Worm (Caenorhabditis elegans) whole organism, young adult: ENCODE measurements around the gene T05H10.4.

Source experiments
- B0261.1 ChIP-seq: sonication (generic microtip); optimal IDR thresholded peaks from 2 replicates; lab custom pipeline; 2016; ENCODE audit warnings: mild to moderate bottlenecking, missing genetic modification characterization, moderate library complexity, missing compliant biosample characterization
- B0336.3 ChIP-seq: fragments of 200-800 bp; sonication (Bioruptor generic); IDR thresholded peaks from 2 replicates; pipeline ENCODE4 v1.3.6; 2022; ENCODE audit warnings: missing genetic modification characterization, missing compliant biosample characterization
- D2030.7 ChIP-seq: fragments of 200-800 bp; sonication (Bioruptor generic); IDR thresholded peaks from 2 replicates; pipeline ENCODE4 v1.3.6; 2022; ENCODE audit warnings: missing genetic modification reagents, missing genetic modification characterization, missing compliant biosample characterization
- F33H1.4 ChIP-seq: fragments of 200-800 bp; sonication (Bioruptor generic); IDR thresholded peaks from 2 replicates; pipeline ENCODE4 v1.3.6; 2022; ENCODE audit warnings: missing genetic modification reagents, missing genetic modification characterization, missing compliant biosample characterization
- F37B4.10 ChIP-seq: fragments of 200-800 bp; sonication (Bioruptor generic); IDR thresholded peaks from 2 replicates; pipeline ENCODE4 v1.3.6; 2022; ENCODE audit warnings: missing genetic modification characterization, missing compliant biosample characterization
- F39B2.1 ChIP-seq: fragments of 200-800 bp; sonication (Bioruptor generic); IDR thresholded peaks from 2 replicates; pipeline ENCODE4 v1.3.6; 2022; ENCODE audit warnings: missing genetic modification reagents, missing genetic modification characterization, missing compliant biosample characterization
- F49E8.2 ChIP-seq: sonication (generic microtip); optimal IDR thresholded peaks from 3 replicates; lab custom pipeline; 2017; ENCODE audit warnings: missing genetic modification characterization, mild to moderate bottlenecking, missing compliant biosample characterization, antibody characterized with exemption, moderate library complexity; ENCODE audit not compliant: insufficient read depth
- K12H6.12 ChIP-seq: fragments of 200-800 bp; sonication (Bioruptor generic); optimal IDR thresholded peaks from 2 replicates; lab custom pipeline; 2018; ENCODE audit warnings: mild to moderate bottlenecking, missing genetic modification characterization, missing compliant biosample characterization
- T26A5.8 ChIP-seq: sonication (generic microtip); optimal IDR thresholded peaks from 2 replicates; lab custom pipeline; 2016; ENCODE audit warnings: missing genetic modification characterization, missing compliant biosample characterization
- Y67H2A.10 ChIP-seq: fragments of 200-800 bp; sonication (Bioruptor generic); conservative IDR thresholded peaks from 2 replicates; pipeline ENCODE4 v1.3.6; 2022; ENCODE audit warnings: missing genetic modification reagents, missing genetic modification characterization, missing compliant biosample characterization
- Y79H2A.3 ChIP-seq: fragments of 200-800 bp; sonication (Bioruptor generic); conservative IDR thresholded peaks from 2 replicates; pipeline ENCODE4 v1.3.6; 2022; ENCODE audit warnings: missing genetic modification reagents, missing genetic modification characterization, missing compliant biosample characterization
- ZK185.1 ChIP-seq: sonication (generic microtip); optimal IDR thresholded peaks from 2 replicates; lab custom pipeline; 2016; ENCODE audit warnings: mild to moderate bottlenecking, missing genetic modification characterization, missing compliant biosample characterization; ENCODE audit not compliant: poor library complexity, severe bottlenecking
- akir-1 ChIP-seq: fragments of 200-800 bp; sonication (Bioruptor generic); optimal IDR thresholded peaks from 2 replicates; lab custom pipeline; 2018; ENCODE audit warnings: mild to moderate bottlenecking, missing genetic modification characterization, moderate library complexity, missing compliant biosample characterization
- ama-1 ChIP-seq, 3 experiments: fragments of 150-350 bp in 1 of 3; sonication (generic microtip) in 2 of 3; optimal IDR thresholded peaks; 2 replicates each; lab custom pipeline; 2014 to 2018; ENCODE audit warnings: missing biosample characterization in 2 of 3, missing genetic modification characterization in 2 of 3, missing genetic modification reagents in 2 of 3
- athp-1 ChIP-seq: sonication (generic microtip); optimal IDR thresholded peaks from 2 replicates; lab custom pipeline; 2017; ENCODE audit warnings: mild to moderate bottlenecking, missing genetic modification characterization, missing compliant biosample characterization
- attf-3 ChIP-seq: fragments of 200-800 bp; sonication (Bioruptor generic); conservative IDR thresholded peaks from 2 replicates; pipeline ENCODE4 v1.3.6; 2022; ENCODE audit warnings: missing genetic modification reagents, missing genetic modification characterization, missing compliant biosample characterization
- ccch-3 ChIP-seq: fragments of 200-800 bp; sonication (Bioruptor generic); optimal IDR thresholded peaks from 2 replicates; lab custom pipeline; 2018; ENCODE audit warnings: mild to moderate bottlenecking, missing genetic modification characterization, missing compliant biosample characterization
- ceh-100 ChIP-seq: fragments of 200-800 bp; sonication (Bioruptor generic); IDR thresholded peaks from 2 replicates; pipeline ENCODE4 v1.3.6; 2022; ENCODE audit warnings: missing genetic modification reagents, missing genetic modification characterization, missing compliant biosample characterization
- chd-7 ChIP-seq: sonication (generic microtip); optimal IDR thresholded peaks from 2 replicates; lab custom pipeline; 2016; ENCODE audit warnings: mild to moderate bottlenecking, missing genetic modification characterization, moderate library complexity, missing compliant biosample characterization
- die-1 ChIP-seq: sonication (generic microtip); optimal IDR thresholded peaks from 2 replicates; lab custom pipeline; 2016; ENCODE audit warnings: missing genotype, mild to moderate bottlenecking, missing genetic modification characterization, missing compliant biosample characterization
- efl-1 ChIP-seq: fragments of 150-350 bp; optimal IDR thresholded peaks from 2 replicates; lab custom pipeline; 2014; ENCODE audit warnings: missing biosample characterization, missing genetic modification reagents, missing genetic modification characterization
- ets-4 ChIP-seq: fragments of 200-800 bp; sonication (Bioruptor generic); optimal IDR thresholded peaks from 2 replicates; lab custom pipeline; 2018; ENCODE audit warnings: mild to moderate bottlenecking, missing genetic modification characterization, missing compliant biosample characterization
- him-1 ChIP-seq: sonication (generic microtip); optimal IDR thresholded peaks from 2 replicates; lab custom pipeline; 2016; ENCODE audit warnings: missing genotype, missing genetic modification reagents, missing genetic modification characterization, missing compliant biosample characterization
- hlh-26 ChIP-seq: fragments of 200-800 bp; sonication (Bioruptor generic); conservative IDR thresholded peaks from 2 replicates; pipeline ENCODE4 v1.3.6; 2022; ENCODE audit warnings: missing genetic modification reagents, missing genetic modification characterization, missing compliant biosample characterization
- hmg-20 ChIP-seq: fragments of 200-800 bp; sonication (Bioruptor generic); IDR thresholded peaks from 2 replicates; pipeline ENCODE4 v1.3.6; 2022; ENCODE audit warnings: missing genetic modification reagents, missing genetic modification characterization, missing compliant biosample characterization
- hrde-1 ChIP-seq: sonication (generic microtip); optimal IDR thresholded peaks from 2 replicates; lab custom pipeline; 2016; ENCODE audit warnings: missing genetic modification characterization, mild to moderate bottlenecking, missing compliant biosample characterization, moderate library complexity, missing genotype, missing genetic modification reagents, borderline replicate concordance
- hsf-1 ChIP-seq: fragments of 200-800 bp; sonication (Bioruptor generic); IDR thresholded peaks from 2 replicates; pipeline ENCODE4 v1.3.6; 2022; ENCODE audit warnings: missing genetic modification reagents, missing genetic modification characterization, missing compliant biosample characterization
- lag-1 ChIP-seq: fragments of 200-800 bp; sonication (Bioruptor generic); IDR thresholded peaks from 2 replicates; pipeline ENCODE4 v1.3.6; 2022; ENCODE audit warnings: missing genetic modification reagents, missing genetic modification characterization, missing compliant biosample characterization
- let-526 ChIP-seq: fragments of 200-800 bp; sonication (Bioruptor generic); IDR thresholded peaks from 2 replicates; pipeline ENCODE4 v1.3.6; 2022; ENCODE audit warnings: missing genetic modification reagents, missing genetic modification characterization, missing compliant biosample characterization
- let-607 ChIP-seq, 2 experiments: fragments of 200-800 bp in 1 of 2; sonication (Bioruptor generic) in 1 of 2; sonication (generic microtip) in 1 of 2; optimal IDR thresholded peaks; 2 replicates each; lab custom pipeline; 2016 to 2018; ENCODE audit warnings: mild to moderate bottlenecking in 2 of 2, missing compliant biosample characterization in 2 of 2, missing genetic modification characterization in 2 of 2, moderate library complexity in 2 of 2, missing genotype in 1 of 2
- lin-40 ChIP-seq: sonication (generic microtip); optimal IDR thresholded peaks from 2 replicates; lab custom pipeline; 2016; ENCODE audit warnings: missing genetic modification characterization, mild to moderate bottlenecking, missing compliant biosample characterization, missing genotype, missing genetic modification reagents
- lir-1 ChIP-seq: fragments of 200-800 bp; sonication (Bioruptor generic); conservative IDR thresholded peaks from 2 replicates; pipeline ENCODE4 v1.3.6; 2022; ENCODE audit warnings: missing genetic modification reagents, missing genetic modification characterization, missing compliant biosample characterization
- madf-10 ChIP-seq: sonication (generic microtip); optimal IDR thresholded peaks from 2 replicates; lab custom pipeline; 2016; ENCODE audit warnings: mild to moderate bottlenecking, missing genetic modification characterization, missing compliant biosample characterization
- nhr-120 ChIP-seq: fragments of 200-800 bp; sonication (Bioruptor generic); IDR thresholded peaks from 2 replicates; pipeline ENCODE4 v1.3.6; 2022; ENCODE audit warnings: missing genetic modification characterization, missing compliant biosample characterization
- nhr-179 ChIP-seq: sonication (generic microtip); optimal IDR thresholded peaks from 2 replicates; lab custom pipeline; 2016; ENCODE audit warnings: mild to moderate bottlenecking, missing genetic modification characterization, missing compliant biosample characterization
- rcor-1 ChIP-seq: fragments of 200-800 bp; sonication (Bioruptor generic); IDR thresholded peaks from 2 replicates; pipeline ENCODE4 v1.3.6; 2022; ENCODE audit warnings: missing genetic modification reagents, missing genetic modification characterization, missing compliant biosample characterization
- sdz-38 ChIP-seq: sonication (generic microtip); optimal IDR thresholded peaks from 2 replicates; lab custom pipeline; 2016; ENCODE audit warnings: missing genotype, missing genetic modification characterization, missing compliant biosample characterization
- sea-2 ChIP-seq: fragments of 200-800 bp; sonication (Bioruptor generic); IDR thresholded peaks from 2 replicates; pipeline ENCODE4 v1.3.6; 2022; ENCODE audit warnings: missing genetic modification characterization, missing compliant biosample characterization
- snpc-3.4 ChIP-seq: sonication (generic microtip); optimal IDR thresholded peaks from 2 replicates; lab custom pipeline; 2017; ENCODE audit warnings: missing genetic modification characterization, mild to moderate bottlenecking, missing compliant biosample characterization, antibody characterized with exemption, moderate library complexity, missing genotype, missing genetic modification reagents
- snpc-4 ChIP-seq, 5 experiments: fragments of 150-350 bp in 1 of 5; sonication (generic microtip) in 4 of 5; optimal IDR thresholded peaks; 2 replicates each; lab custom pipeline; 2014 to 2018; ENCODE audit warnings: missing genetic modification characterization in 5 of 5, missing biosample characterization in 3 of 5, antibody characterized with exemption in 2 of 5, mild to moderate bottlenecking in 2 of 5, missing compliant biosample characterization in 2 of 5, missing genotype in 2 of 5, moderate library complexity in 2 of 5, missing genetic modification reagents in 1 of 5
- sptf-2 ChIP-seq: fragments of 200-800 bp; sonication (Bioruptor generic); optimal IDR thresholded peaks from 2 replicates; lab custom pipeline; 2018; ENCODE audit warnings: mild to moderate bottlenecking, missing genetic modification characterization, missing compliant biosample characterization
- tbp1 ChIP-seq: fragments of 200-800 bp; sonication (Bioruptor generic); optimal IDR thresholded peaks from 2 replicates; lab custom pipeline; 2018; ENCODE audit warnings: mild to moderate bottlenecking, missing genetic modification characterization, missing compliant biosample characterization
- unc-62 ChIP-seq: fragments of 150-350 bp; optimal IDR thresholded peaks from 2 replicates; lab custom pipeline; 2014; ENCODE audit warnings: missing biosample characterization, missing genetic modification reagents, missing genetic modification characterization
- xnd-1 ChIP-seq: sonication (generic microtip); optimal IDR thresholded peaks from 2 replicates; lab custom pipeline; 2016; ENCODE audit warnings: missing genotype, missing genetic modification reagents, missing genetic modification characterization, missing compliant biosample characterization
- zfh-2 ChIP-seq: fragments of 200-800 bp; sonication (Bioruptor generic); conservative IDR thresholded peaks from 2 replicates; pipeline ENCODE4 v1.3.6; 2022; ENCODE audit warnings: missing genetic modification reagents, missing genetic modification characterization, missing compliant biosample characterization
- ztf-18 ChIP-seq: sonication (generic microtip); optimal IDR thresholded peaks from 2 replicates; lab custom pipeline; 2016; ENCODE audit warnings: missing genotype, mild to moderate bottlenecking, missing genetic modification characterization, missing compliant biosample characterization

Gene T05H10.4

ce11 chrII:8075324-8075810 is 22.4 kb downstream of the T05H10.4 start, which contains the start of gene K02C4.2 (continued):
- peak; percentile 75 for TF ChIP-seq F49E8.2 (tag; lab: Kevin White, UChicago)
- TF ChIP-seq hmg-20: peak; percentile 67; the same call in 1 of the 2 replicates
- TF ChIP-seq T26A5.8 (tag; lab: Kevin White, UChicago): no peak
- peak; percentile 43 for TF ChIP-seq ceh-100 (GFP tag; lab: Robert Waterston, UW)
- peak; percentile 61 to 72 for TF ChIP-seq let-607 (tag; optimal IDR thresholded peaks at IDR 0.05; lab: Kevin White, UChicago)
- peak; percentile 86 for TF ChIP-seq ZK185.1
- peak; percentile 73 for TF ChIP-seq sptf-2 (GFP tag; lab: Kevin White, UChicago)
- TF ChIP-seq ccch-3 (GFP tag; lab: Kevin White, UChicago): no peak
- no peak for TF ChIP-seq ama-1 (optimal IDR thresholded peaks at IDR 0.05; lab: Kevin White, UChicago)
- TF ChIP-seq ama-1 (GFP tag; optimal IDR thresholded peaks at IDR 0.05; lab: Kevin White, UChicago): peak in 1 of 2 experiments; percentile 81
- peak; percentile 25 for TF ChIP-seq akir-1 (GFP tag; lab: Kevin White, UChicago)
- TF ChIP-seq sdz-38 (tag; lab: Kevin White, UChicago): no peak
- peak; percentile 84 for TF ChIP-seq B0261.1 (tag; lab: Kevin White, UChicago)
- peak; percentile 58; the same call in 1 of the 2 replicates for TF ChIP-seq let-526 (GFP tag; lab: Robert Waterston, UW)
- TF ChIP-seq attf-3 (GFP tag; lab: Robert Waterston, UW): no peak; the same call in 1 of the 2 replicates
- peak; percentile 55 for TF ChIP-seq D2030.7
- peak; percentile 90 for TF ChIP-seq chd-7 (tag; lab: Kevin White, UChicago)
- TF ChIP-seq lir-1 (GFP tag; lab: Robert Waterston, UW): no peak; the same call in 1 of the 2 replicates
- TF ChIP-seq Y67H2A.10: no peak
- 0 out of 2 replicates have a peak, but pooled peaks have one; percentile 55 for TF ChIP-seq lag-1
- no peak for TF ChIP-seq hlh-26 (GFP tag; lab: Robert Waterston, UW)
- TF ChIP-seq ztf-18: peak; percentile 83
- peak; percentile 79 for TF ChIP-seq ets-4 (GFP tag; lab: Kevin White, UChicago)
- TF ChIP-seq snpc-4 (GFP tag; optimal IDR thresholded peaks at IDR 0.05; lab: Kevin White, UChicago): peak; percentile 67
- TF ChIP-seq snpc-4 (tag; optimal IDR thresholded peaks at IDR 0.05; lab: Kevin White, UChicago): peak in 3 of 4 experiments; percentile 71 to 77 (median 72)
- TF ChIP-seq lin-40 (tag; lab: Kevin White, UChicago): peak; percentile 69
- peak; percentile 28; the same call in 1 of the 2 replicates for TF ChIP-seq F33H1.4 (GFP tag; lab: Robert Waterston, UW)
- peak; percentile 73 for TF ChIP-seq K12H6.12 (tag; lab: Kevin White, UChicago)
- peak; percentile 82 for TF ChIP-seq snpc-3.4 (tag; lab: Kevin White, UChicago)
- TF ChIP-seq die-1 (tag; lab: Kevin White, UChicago): peak; percentile 93
- TF ChIP-seq zfh-2 (GFP tag; lab: Robert Waterston, UW): no peak
- TF ChIP-seq athp-1 (tag; lab: Kevin White, UChicago): peak; percentile 60
- no peak for TF ChIP-seq efl-1 (GFP tag; lab: Kevin White, UChicago)
- peak; percentile 59 for TF ChIP-seq madf-10 (tag; lab: Kevin White, UChicago)
- TF ChIP-seq Y79H2A.3 (GFP tag; lab: Robert Waterston, UW): no peak; the same call in 1 of the 2 replicates
- no peak for TF ChIP-seq nhr-179 (tag; lab: Kevin White, UChicago)
- peak; percentile 67 for TF ChIP-seq B0336.3
- 0 out of 2 replicates have a peak, but pooled peaks have one; percentile 50 for TF ChIP-seq hsf-1 (GFP tag; lab: Robert Waterston, UW)
- TF ChIP-seq nhr-120 (GFP tag; lab: Robert Waterston, UW): no peak
- TF ChIP-seq F37B4.10 (GFP tag; lab: Robert Waterston, UW): 0 out of 2 replicates have a peak, but pooled peaks have one; percentile 35
- peak; percentile 17 for TF ChIP-seq xnd-1
- TF ChIP-seq hrde-1 (tag; lab: Kevin White, UChicago): peak; percentile 63
- no peak for TF ChIP-seq F39B2.1 (GFP tag; lab: Robert Waterston, UW)
- peak; percentile 77 for TF ChIP-seq rcor-1 (GFP tag; lab: Robert Waterston, UW)
- peak; percentile 99 for TF ChIP-seq him-1 (tag; lab: Kevin White, UChicago)
- no peak for TF ChIP-seq unc-62 (GFP tag; lab: Kevin White, UChicago)
- TF ChIP-seq sea-2: 0 out of 2 replicates have a peak, but pooled peaks have one; percentile 58
- peak; percentile 95 for TF ChIP-seq tbp1 (GFP tag; lab: Kevin White, UChicago)
